Fruit fly (Drosophila melanogaster) Kc167 (cell line): Measurements from ENCODE around the gene mor.

Experiments used
- Myc ChIP-seq: fragments of >200 bp; optimal IDR thresholded peaks from 2 replicates; lab custom pipeline; 2017; ENCODE audit warnings: missing external identifiers
- Sin3A ChIP-seq: fragments of >200 bp; optimal IDR thresholded peaks from 2 replicates; lab custom pipeline; 2018; ENCODE audit warnings: missing external identifiers
- h ChIP-seq: fragments of >200 bp; optimal IDR thresholded peaks from 3 replicates; lab custom pipeline; 2018; ENCODE audit warnings: missing external identifiers
- insv ChIP-seq: fragments of >200 bp; optimal IDR thresholded peaks from 3 replicates; lab custom pipeline; 2018; ENCODE audit warnings: missing external identifiers
- psq ChIP-seq: fragments of >200 bp; optimal IDR thresholded peaks from 2 replicates; lab custom pipeline; 2017; ENCODE audit warnings: missing external identifiers

dm6 chr3R:15925939-15926338 is 46.8 kb downstream of the mor start:
- TF ChIP-seq psq (lab: Kevin White, UChicago) (no peak), Myc (lab: Kevin White, UChicago) (no peak), insv (lab: Kevin White, UChicago) (no peak), h (lab: Kevin White, UChicago) (no peak), Sin3A (lab: Kevin White, UChicago) (no peak)
